Fruit fly (Drosophila melanogaster): ENCODE measurements around the gene HLH4C.

Gene HLH4C

dm6 chrX:4678146-4678912 is 31.1 kb upstream of the HLH4C start:
- TF ChIP-seq Myc (optimal IDR thresholded peaks at IDR 0.05) (no peak), Sin3A (optimal IDR thresholded peaks at IDR 0.05) (no peak), h (optimal IDR thresholded peaks at IDR 0.05) (no peak), ttk (optimal IDR thresholded peaks at IDR 0.05) (no peak), insv (optimal IDR thresholded peaks at IDR 0.05) (no peak), psq (optimal IDR thresholded peaks at IDR 0.05) (no peak)

DNA sequence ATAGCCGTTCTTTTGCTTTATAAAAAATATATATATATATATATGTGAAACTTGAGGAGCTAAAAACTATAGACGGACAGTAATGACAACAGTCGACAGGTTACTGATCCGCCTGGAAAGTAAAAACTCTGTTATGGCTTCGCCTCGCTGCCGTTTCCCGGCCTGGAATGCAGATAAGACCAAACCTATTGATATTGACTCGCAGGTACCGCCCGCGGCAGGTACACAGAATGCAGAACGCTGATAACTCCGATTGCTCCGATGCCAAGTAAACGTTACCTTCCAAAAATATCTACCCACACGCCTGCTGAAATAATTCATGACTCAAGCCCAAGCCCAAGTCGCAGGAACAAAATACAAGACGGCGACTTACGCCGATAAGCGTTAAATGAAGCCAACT is 30.2 kb upstream of the HLH4C start:
- no peak for TF ChIP-seq Myc (optimal IDR thresholded peaks at IDR 0.05)
- TF ChIP-seq h (optimal IDR thresholded peaks at IDR 0.05): no peak
- no peak for TF ChIP-seq psq (optimal IDR thresholded peaks at IDR 0.05)
- no peak for TF ChIP-seq Sin3A (optimal IDR thresholded peaks at IDR 0.05)
- no peak for TF ChIP-seq ttk (optimal IDR thresholded peaks at IDR 0.05)
- TF ChIP-seq insv (optimal IDR thresholded peaks at IDR 0.05): no peak

DNA sequence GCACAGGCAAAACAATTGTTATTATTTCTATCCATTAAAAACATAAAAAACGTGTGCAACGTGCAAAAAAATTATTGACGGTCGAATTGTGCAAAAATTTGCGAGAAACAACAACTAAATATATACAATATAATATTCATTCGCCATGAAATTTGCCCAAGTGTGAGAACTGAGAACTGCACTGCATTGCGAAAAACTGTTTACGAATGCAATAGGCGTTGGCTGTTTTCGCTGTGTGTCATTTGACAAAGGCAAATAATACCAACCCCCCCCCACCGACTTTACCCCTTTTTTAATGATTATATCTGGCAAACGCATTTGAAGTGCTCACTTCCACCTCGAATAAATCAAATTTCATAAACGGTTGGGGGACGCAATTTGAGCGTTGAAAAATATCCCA is 27.8 kb upstream of the HLH4C start:
- TF ChIP-seq Sin3A (optimal IDR thresholded peaks at IDR 0.05): no peak
- TF ChIP-seq insv (optimal IDR thresholded peaks at IDR 0.05): no peak
- TF ChIP-seq ttk (optimal IDR thresholded peaks at IDR 0.05): no peak
- TF ChIP-seq psq (optimal IDR thresholded peaks at IDR 0.05): no peak
- TF ChIP-seq Myc (optimal IDR thresholded peaks at IDR 0.05): no peak
- no peak for TF ChIP-seq h (optimal IDR thresholded peaks at IDR 0.05)

- TF ChIP-seq ttk (optimal IDR thresholded peaks at IDR 0.05) (no peak), insv (optimal IDR thresholded peaks at IDR 0.05) (no peak), Sin3A (optimal IDR thresholded peaks at IDR 0.05) (no peak), Myc (optimal IDR thresholded peaks at IDR 0.05) (no peak), psq (optimal IDR thresholded peaks at IDR 0.05) (no peak), h (optimal IDR thresholded peaks at IDR 0.05) (no peak)
These were observed 24.0 kb upstream of the HLH4C start for dm6 chrX:4671194-4671626.

DNA sequence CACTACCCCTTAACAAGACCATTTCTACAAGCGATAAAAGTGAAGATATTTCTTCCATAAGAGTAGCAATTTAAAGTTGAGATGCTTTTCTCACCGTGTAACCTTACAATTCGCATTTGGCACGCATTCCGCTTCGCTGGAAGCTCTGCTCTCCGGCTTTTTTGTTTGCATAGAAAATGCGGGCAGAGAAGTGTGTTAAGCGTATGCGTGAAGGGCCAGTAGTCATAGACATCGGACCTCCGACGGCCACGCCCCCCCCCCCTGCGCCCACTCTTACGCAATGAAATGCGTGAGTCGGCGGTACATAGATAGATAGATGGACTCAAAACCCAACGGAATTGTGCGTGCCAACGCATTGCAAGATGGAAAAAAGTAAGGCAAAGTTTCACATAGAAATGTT is 22.2 kb upstream of the HLH4C start:
- TF ChIP-seq Myc (optimal IDR thresholded peaks at IDR 0.05) (no peak), Sin3A (optimal IDR thresholded peaks at IDR 0.05) (no peak), psq (optimal IDR thresholded peaks at IDR 0.05) (no peak), insv (optimal IDR thresholded peaks at IDR 0.05) (no peak), ttk (optimal IDR thresholded peaks at IDR 0.05) (no peak), h (optimal IDR thresholded peaks at IDR 0.05) (no peak)

DNA sequence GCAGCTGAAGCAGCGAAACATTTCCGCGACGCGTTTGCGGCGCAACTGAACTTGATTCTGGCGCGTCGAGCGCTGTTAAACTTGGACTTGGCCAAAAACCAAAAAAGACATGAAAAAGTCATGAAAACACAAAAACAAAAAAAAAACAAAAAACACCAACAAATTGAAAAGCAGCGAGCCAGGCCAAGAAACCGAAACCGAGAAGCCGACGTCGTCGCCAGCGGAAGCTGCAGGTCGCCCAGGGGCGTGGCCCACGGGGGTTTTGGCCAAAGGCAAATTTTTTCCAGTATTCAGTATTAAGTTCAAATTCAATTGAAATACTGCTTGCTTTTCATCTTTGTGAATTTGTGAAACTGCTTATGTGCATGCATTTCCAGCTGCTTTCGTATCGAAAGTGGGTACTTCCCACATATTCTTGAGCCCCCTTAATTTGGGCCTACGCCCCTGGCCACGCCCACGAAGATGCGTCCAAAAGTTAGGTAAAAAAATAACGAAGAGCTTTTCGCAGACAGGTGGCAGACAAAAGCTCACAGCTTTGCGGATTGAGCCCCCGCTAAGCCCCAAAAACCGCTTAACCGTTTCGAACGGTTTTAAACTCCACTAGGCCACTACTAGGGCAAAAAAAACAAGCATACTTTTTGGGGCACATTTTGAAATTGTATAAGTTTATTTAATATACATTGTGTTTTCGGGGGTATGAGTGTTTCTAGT is 19.6 kb upstream of the HLH4C start, which contains the start of gene CG3009:
CG3009 (minus strand) TSS at position 51 of the 711 bp plus-strand sequence.
- TF ChIP-seq insv (optimal IDR thresholded peaks at IDR 0.05): no peak
- no peak for TF ChIP-seq Myc (optimal IDR thresholded peaks at IDR 0.05)
- no peak for TF ChIP-seq psq (optimal IDR thresholded peaks at IDR 0.05)
- no peak for TF ChIP-seq ttk (optimal IDR thresholded peaks at IDR 0.05)
- TF ChIP-seq h (optimal IDR thresholded peaks at IDR 0.05): no peak
- TF ChIP-seq Sin3A (optimal IDR thresholded peaks at IDR 0.05): no peak

DNA sequence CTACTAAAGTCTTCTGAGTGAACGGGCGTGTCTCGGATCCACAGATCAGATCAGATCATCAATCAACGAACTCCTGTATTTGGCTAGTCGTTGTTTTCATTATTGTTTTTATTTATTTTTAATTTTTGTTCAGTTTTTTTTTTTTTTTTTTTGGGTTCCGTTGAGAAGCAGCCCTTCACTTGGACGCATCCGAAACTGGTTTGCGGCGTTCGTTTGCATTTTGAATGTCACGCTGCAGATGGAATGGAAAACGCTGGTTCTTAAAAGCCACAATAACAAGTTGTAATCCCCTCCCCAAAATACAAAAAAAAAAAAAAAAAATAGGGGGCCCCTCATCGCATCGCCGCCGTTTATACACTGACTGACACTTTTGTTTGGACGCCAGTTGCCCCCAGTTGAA is 16.9 kb upstream of the HLH4C start:
- no peak for TF ChIP-seq ttk (optimal IDR thresholded peaks at IDR 0.05)
- TF ChIP-seq psq (optimal IDR thresholded peaks at IDR 0.05): no peak
- TF ChIP-seq insv (optimal IDR thresholded peaks at IDR 0.05): no peak
- TF ChIP-seq h (optimal IDR thresholded peaks at IDR 0.05): no peak
- no peak for TF ChIP-seq Myc (optimal IDR thresholded peaks at IDR 0.05)
- TF ChIP-seq Sin3A (optimal IDR thresholded peaks at IDR 0.05): no peak

DNA sequence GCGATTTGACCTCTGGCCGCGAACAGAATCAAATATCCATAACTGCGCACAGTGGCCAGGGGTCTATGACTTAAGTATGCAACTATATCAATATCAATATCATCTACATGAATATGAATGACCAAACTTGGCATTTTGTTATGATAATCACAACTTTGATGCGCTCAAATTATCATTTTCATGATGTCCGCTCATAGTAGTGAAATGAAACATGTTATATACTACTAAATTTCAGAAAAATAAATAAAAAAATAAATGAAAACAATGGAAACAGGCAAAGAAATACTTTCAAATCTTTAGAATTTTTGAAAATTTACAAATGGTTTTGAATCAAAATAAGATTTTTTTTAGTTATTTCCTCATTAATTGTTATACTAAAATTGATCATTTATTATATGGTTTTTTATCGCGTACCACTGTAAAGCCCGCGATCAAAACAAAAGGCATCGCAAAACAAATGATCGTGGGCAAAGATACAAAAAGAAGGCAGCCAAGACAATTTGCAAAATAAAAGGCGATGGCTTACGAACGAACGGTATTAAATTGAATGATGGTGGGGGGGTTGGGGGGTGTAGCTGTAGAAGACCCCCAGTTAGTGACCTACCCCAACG is 13.5 kb upstream of the HLH4C start:
- TF ChIP-seq psq (optimal IDR thresholded peaks at IDR 0.05) (no peak), h (optimal IDR thresholded peaks at IDR 0.05) (no peak), Myc (optimal IDR thresholded peaks at IDR 0.05) (no peak), Sin3A (optimal IDR thresholded peaks at IDR 0.05) (no peak), insv (optimal IDR thresholded peaks at IDR 0.05) (no peak), ttk (optimal IDR thresholded peaks at IDR 0.05) (no peak)

DNA sequence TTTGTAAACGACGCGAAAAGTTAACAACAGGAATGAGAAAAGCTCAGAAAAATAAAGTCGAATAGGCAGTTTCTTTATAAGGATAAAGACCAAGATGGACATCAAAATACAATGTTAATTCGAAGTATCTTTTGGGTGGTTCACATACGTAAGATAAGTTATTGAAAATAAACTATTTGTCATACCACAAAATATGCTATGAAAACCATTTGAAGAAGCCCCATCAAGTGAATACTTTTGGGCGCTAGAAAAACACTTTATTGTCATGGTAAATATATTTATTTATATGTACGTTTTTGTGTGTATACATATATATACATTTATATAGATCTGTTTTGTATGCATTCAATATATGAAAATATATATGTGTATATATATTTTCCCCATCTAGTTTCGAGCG is 10.7 kb upstream of the HLH4C start:
- TF ChIP-seq insv (optimal IDR thresholded peaks at IDR 0.05): no peak
- no peak for TF ChIP-seq psq (optimal IDR thresholded peaks at IDR 0.05)
- no peak for TF ChIP-seq h (optimal IDR thresholded peaks at IDR 0.05)
- no peak for TF ChIP-seq Sin3A (optimal IDR thresholded peaks at IDR 0.05)
- TF ChIP-seq Myc (optimal IDR thresholded peaks at IDR 0.05): no peak
- no peak for TF ChIP-seq ttk (optimal IDR thresholded peaks at IDR 0.05)

DNA sequence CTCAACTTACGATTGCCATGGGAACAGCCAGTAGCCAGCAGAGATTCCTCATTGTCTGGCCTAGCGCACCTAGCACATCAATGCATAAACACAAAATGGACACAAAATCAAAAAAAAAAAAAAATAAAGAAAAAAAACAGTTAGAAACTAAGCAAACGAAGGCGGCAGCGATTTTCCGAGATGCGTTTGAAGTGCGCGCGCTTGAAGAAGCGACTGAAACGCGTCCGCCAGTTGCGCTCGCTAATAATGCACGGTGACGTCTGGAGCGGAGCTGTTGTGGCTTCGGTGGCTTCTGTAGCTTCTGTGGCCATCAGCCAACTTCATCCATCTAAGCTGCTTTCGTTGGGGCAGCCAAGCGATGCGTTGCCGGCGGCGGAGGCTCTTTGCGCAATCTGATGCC is 7.2 kb upstream of the HLH4C start, which contains the start of gene CG15473:
CG15473 (minus strand) TSS at position 101 of the 400 bp plus-strand sequence.
- TF ChIP-seq psq (optimal IDR thresholded peaks at IDR 0.05) (no peak), Myc (optimal IDR thresholded peaks at IDR 0.05) (no peak), ttk (optimal IDR thresholded peaks at IDR 0.05) (no peak), h (optimal IDR thresholded peaks at IDR 0.05) (no peak), Sin3A (optimal IDR thresholded peaks at IDR 0.05) (no peak), insv (optimal IDR thresholded peaks at IDR 0.05) (no peak)

DNA sequence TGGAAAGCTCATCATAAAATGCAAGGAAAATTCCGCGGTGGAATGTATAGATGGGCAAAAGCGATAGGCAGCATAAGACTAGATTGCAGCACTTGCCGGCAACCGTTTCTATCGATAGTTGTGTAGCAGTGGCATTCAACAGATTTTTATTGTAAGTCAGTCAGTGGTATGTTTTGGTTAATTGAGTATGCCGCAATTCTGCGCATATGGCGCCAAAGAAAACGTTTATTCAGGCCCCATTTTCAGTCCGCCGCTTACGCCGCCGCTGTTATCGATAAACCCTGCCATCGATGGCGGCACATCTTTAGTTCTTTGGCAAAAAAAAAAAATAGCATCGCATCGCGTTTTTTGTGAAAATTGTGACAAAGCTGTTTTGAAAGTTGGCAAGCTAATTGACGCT is 2.5 kb upstream of the HLH4C start, which contains the start of the genes Cbp80 and Torsin:
Cbp80 (plus strand) TSS at position 265 of the 400 bp plus-strand sequence.
Torsin (minus strand) TSS at position 282 of the 400 bp plus-strand sequence.
- no peak for TF ChIP-seq insv (optimal IDR thresholded peaks at IDR 0.05)
- no peak for TF ChIP-seq psq (optimal IDR thresholded peaks at IDR 0.05)
- TF ChIP-seq Myc (optimal IDR thresholded peaks at IDR 0.05): no peak
- TF ChIP-seq Sin3A (optimal IDR thresholded peaks at IDR 0.05): no peak
- TF ChIP-seq h (optimal IDR thresholded peaks at IDR 0.05): no peak
- no peak for TF ChIP-seq ttk (optimal IDR thresholded peaks at IDR 0.05)

DNA sequence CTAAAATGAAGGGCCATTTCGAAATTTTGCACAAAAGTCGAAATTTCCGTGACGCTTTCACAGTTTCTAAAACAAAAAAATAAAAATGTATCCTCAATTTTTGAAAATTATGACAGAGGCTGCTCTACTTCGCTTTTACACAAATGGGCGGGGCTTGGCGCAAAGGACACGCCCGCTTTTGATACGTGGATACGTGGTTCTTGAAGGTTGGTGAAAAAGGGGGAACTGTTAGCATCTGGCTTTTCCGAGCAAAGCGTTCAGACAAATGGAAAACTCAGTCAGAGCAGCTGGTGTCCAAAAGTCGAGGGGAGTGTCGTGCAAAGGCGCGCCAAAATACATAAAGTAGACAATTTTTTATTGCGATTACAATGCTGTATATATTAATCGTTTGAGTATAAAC is 2.4 kb downstream of the HLH4C start, which contains the start of gene CG3062:
CG3062 (minus strand) TSS at position 101 of the 400 bp plus-strand sequence.
- TF ChIP-seq ttk (optimal IDR thresholded peaks at IDR 0.05): no peak
- no peak for TF ChIP-seq insv (optimal IDR thresholded peaks at IDR 0.05)
- no peak for TF ChIP-seq psq (optimal IDR thresholded peaks at IDR 0.05)
- TF ChIP-seq h (optimal IDR thresholded peaks at IDR 0.05): no peak
- no peak for TF ChIP-seq Myc (optimal IDR thresholded peaks at IDR 0.05)
- TF ChIP-seq Sin3A (optimal IDR thresholded peaks at IDR 0.05): no peak

Data from Kc167 (cell line).